Worm (Caenorhabditis elegans) whole organism, L3 larva: Measurements from ENCODE around the gene Y73F8A.22.

Source experiments
- nhr-25 ChIP-seq: sonication (generic microtip); optimal IDR thresholded peaks from 2 replicates; lab custom pipeline; 2017; ENCODE audit warnings: missing biosample characterization, missing genetic modification characterization
- nhr-76 ChIP-seq: fragments of 150-350 bp; sonication (generic microtip); optimal IDR thresholded peaks from 5 replicates; lab custom pipeline; 2014; ENCODE audit warnings: missing biosample characterization, missing genetic modification characterization

DNA sequence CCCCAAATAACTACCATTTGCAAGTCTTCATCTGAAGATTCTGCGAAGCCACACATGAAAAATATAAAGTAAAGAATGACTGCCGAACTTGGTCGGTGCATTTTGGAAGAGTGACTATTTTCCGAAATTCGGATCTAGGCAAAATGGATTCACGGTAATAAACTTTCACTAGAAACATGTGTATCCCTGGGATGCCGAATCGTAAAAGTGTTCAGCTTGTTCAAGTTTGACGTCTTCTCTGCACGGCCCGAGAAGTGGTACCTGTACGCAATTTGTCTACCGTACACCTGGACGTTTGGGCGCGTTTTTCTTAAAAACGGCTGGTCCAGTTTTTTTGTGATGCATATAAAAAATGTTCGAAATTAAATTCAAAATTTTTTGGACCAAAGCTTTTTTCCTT is 3.3 kb upstream of the Y73F8A.22 start, which contains the start of gene Y73F8A.23:
- TF ChIP-seq nhr-25 (no peak), nhr-76 (tag; lab: Kevin White, UChicago) (no peak)
